Worm (Caenorhabditis elegans) whole organism, L4/young adult: ENCODE measurements around the gene R02F2.7.

Experiments
- W03F9.2 ChIP-seq: fragments of 150-350 bp; optimal IDR thresholded peaks from 2 replicates; lab custom pipeline; 2014; ENCODE audit warnings: missing biosample characterization, missing genetic modification characterization
- dao-5 ChIP-seq: sonication (generic microtip); optimal IDR thresholded peaks from 2 replicates; lab custom pipeline; 2016; ENCODE audit warnings: missing genotype, missing genetic modification characterization, moderate library complexity, missing compliant biosample characterization
- him-1 ChIP-seq: sonication (generic microtip); optimal IDR thresholded peaks from 2 replicates; lab custom pipeline; 2016; ENCODE audit warnings: missing genotype, missing genetic modification reagents, missing genetic modification characterization, missing compliant biosample characterization

The R02F2.7 gene

ce11 chrIII:5501358-5502287, 18.1 kb upstream of the R02F2.7 start, which contains the start of gene R02F2.1:
R02F2.1 (plus strand) TSS chrIII:5501885.
- no peak for TF ChIP-seq him-1 (tag; lab: Kevin White, UChicago)
- TF ChIP-seq dao-5 (tag; lab: Kevin White, UChicago): no peak
- no peak for TF ChIP-seq W03F9.2 (tag; lab: Kevin White, UChicago)

DNA sequence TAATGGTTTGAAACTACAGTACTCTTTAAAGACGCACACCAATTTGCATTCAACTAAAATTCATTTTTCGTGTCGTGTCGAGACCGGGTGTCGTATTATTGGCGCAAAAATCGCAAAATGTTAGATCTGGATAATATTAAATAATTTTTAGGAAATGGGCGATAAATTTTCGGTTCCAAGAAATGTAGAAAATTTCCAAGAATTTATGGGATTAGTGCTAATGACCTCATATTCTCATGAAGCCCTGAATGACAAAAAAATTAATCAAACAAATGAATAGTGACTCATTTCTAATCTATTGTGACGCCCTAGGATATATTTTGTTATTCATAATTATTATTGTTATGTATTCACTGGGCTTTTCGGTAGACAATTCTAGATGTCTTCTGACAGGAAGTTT, 17.2 kb upstream of the R02F2.7 start:
- TF ChIP-seq him-1 (tag; lab: Kevin White, UChicago) (no peak), W03F9.2 (tag; lab: Kevin White, UChicago) (no peak), dao-5 (tag; lab: Kevin White, UChicago) (no peak)

ce11 chrIII:5499942-5500341, 16.4 kb upstream of the R02F2.7 start:
- TF ChIP-seq him-1 (tag; lab: Kevin White, UChicago) (no peak), W03F9.2 (tag; lab: Kevin White, UChicago) (no peak), dao-5 (tag; lab: Kevin White, UChicago) (no peak)

DNA sequence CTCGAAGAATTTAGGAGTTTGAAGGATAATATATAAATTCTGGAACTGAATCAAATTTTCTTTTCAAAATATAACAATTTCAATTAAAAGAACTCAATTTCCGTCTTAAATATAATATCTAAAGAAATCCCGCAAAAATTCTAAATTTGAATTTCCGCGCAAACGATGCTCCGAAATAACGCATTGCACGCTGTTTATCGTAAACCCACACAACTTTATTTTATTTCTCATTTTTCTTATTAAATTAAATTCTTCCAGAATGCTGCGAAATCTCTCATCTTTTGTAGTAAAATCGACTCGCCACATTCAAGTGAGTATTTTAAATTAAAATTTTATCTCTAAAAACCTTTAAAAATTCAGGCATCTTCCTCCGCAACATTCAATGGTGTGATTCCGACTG, 15.4 kb upstream of the R02F2.7 start, which contains the start of gene R02F2.9:
Gene R02F2.9 (plus strand): TSS at position 218 of the 400 bp plus-strand sequence.
- TF ChIP-seq W03F9.2 (tag; lab: Kevin White, UChicago) (no peak), dao-5 (tag; lab: Kevin White, UChicago) (no peak), him-1 (tag; lab: Kevin White, UChicago) (no peak)

ce11 chrIII:5495168-5495567, 11.6 kb upstream of the R02F2.7 start, which contains the start of gene R02F2.8:
R02F2.8 (minus strand) TSS chrIII:5495268.
- TF ChIP-seq dao-5 (tag; lab: Kevin White, UChicago): no peak
- no peak for TF ChIP-seq him-1 (tag; lab: Kevin White, UChicago)
- TF ChIP-seq W03F9.2 (tag; lab: Kevin White, UChicago): no peak

- no peak for TF ChIP-seq W03F9.2 (tag; lab: Kevin White, UChicago)
- TF ChIP-seq him-1 (tag; lab: Kevin White, UChicago): no peak
- TF ChIP-seq dao-5 (tag; lab: Kevin White, UChicago): no peak
Observed at ce11 chrIII:5487087-5487603, 3.6 kb upstream of the R02F2.7 start, which contains the start of gene osg-1. osg-1 (plus strand) TSS chrIII:5487553.

DNA sequence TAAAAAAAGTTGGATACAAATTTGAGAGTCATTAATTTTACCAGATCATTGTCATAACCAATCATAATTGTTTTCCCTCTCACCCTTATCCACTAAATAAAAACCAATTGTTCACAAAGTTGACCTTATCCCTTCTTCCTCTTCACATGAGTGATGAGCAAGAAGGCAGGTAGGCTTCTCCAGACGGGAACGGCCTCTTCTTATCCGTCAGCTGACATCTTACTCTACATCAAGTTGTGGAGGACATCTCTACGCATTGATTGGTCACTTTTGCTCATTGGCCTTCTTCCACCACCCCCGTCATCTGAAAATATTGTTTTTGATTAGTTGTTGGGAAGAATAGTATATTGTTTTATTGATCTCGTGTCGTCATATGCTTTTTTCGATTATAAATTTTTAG, 2.8 kb upstream of the R02F2.7 start:
- TF ChIP-seq W03F9.2 (tag; lab: Kevin White, UChicago) (no peak), dao-5 (tag; lab: Kevin White, UChicago) (no peak)

DNA sequence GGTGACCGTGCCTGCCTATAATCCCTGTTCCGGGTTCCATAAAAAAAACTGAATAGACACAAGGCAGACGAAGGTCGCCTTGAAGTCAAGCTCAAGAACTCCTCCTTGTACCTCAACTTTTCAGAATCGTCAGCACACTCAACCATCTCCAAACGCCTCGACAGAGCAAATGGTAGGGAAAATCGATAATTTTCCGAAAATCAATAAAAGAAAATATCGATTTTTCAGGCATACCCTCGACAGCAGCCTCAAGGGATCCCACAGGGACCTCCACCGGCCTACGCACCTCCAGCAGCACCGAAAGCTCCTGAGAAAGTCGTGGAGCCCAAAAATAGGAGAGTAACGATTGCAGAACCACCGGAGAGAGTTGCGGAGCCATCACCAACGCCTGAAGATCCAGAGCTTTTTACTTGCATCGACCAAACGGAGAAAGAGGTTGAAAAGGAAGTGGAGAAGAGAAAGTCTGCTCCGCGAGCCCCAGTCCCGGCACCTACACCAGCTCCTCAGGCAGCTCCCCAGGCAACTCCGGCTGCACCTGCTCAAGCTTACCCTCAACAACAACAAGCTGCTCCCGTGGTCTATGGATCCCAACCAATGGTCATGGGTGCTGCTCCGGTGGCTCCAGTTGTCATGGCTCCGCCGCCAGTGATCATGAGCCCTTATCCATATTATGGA, 3.9 kb downstream of the R02F2.7 start:
- TF ChIP-seq dao-5 (tag; lab: Kevin White, UChicago) (no peak), W03F9.2 (tag; lab: Kevin White, UChicago) (no peak), him-1 (tag; lab: Kevin White, UChicago) (no peak)

ce11 chrIII:5478824-5479368, 4.7 kb downstream of the R02F2.7 start, which contains the start of the genes R02F2.6 and R02F2.5:
R02F2.6 (minus strand) TSS chrIII:5478924.
R02F2.5 (plus strand) TSS chrIII:5479318.
- TF ChIP-seq him-1 (tag; lab: Kevin White, UChicago): no peak
- no peak for TF ChIP-seq W03F9.2 (tag; lab: Kevin White, UChicago)
- no peak for TF ChIP-seq dao-5 (tag; lab: Kevin White, UChicago)

DNA sequence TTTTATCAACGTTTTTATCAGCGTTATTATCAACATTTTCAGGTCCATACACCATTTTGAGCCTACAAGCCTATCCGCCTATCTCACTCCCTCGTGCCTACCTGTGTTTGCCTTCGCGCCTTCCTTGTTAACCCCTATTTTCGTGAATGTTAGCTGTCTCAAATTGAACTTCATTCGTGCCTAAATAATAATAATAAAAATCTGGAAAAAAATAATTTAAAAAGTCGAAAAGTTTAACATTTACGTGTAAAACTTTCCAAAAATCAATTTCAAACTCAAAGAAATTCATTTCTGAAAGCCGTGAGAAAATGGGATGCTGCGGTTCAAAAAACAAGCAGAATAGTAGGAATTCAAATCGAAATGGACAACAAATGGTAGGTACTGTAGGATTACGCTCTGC, 5.6 kb downstream of the R02F2.7 start, which contains the start of gene R02F2.10:
Gene R02F2.10 (plus strand): TSS at position 301 of the 400 bp plus-strand sequence.
- TF ChIP-seq him-1 (tag; lab: Kevin White, UChicago): no peak
- no peak for TF ChIP-seq dao-5 (tag; lab: Kevin White, UChicago)

- TF ChIP-seq him-1 (tag; lab: Kevin White, UChicago): no peak
- TF ChIP-seq dao-5 (tag; lab: Kevin White, UChicago): no peak
- no peak for TF ChIP-seq W03F9.2 (tag; lab: Kevin White, UChicago)
Observed at ce11 chrIII:5474176-5474575, 9.4 kb downstream of the R02F2.7 start, which contains the start of gene lon-1. lon-1 (plus strand) TSS chrIII:5474476.

DNA sequence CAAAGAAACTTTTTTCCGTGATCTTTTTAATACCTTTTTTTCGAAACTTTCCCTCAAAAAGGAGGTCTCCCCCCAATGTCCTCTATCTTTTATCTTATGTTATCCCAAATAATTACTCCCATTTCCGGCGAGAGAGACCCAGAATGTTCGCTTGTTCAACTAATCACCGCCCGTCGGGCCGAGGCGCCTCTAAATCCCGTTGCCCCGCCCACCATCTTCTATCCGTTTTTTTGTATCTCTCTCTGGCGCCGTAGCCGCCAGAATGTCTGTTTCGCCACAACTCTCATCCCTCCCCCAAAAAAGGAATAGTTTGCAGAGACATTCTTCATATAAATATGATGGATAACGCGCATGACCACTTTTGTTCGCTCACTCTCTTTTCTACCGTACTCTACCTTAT, 10.9 kb downstream of the R02F2.7 start:
- no peak for TF ChIP-seq dao-5 (tag; lab: Kevin White, UChicago)
- no peak for TF ChIP-seq him-1 (tag; lab: Kevin White, UChicago)
- TF ChIP-seq W03F9.2 (tag; lab: Kevin White, UChicago): no peak
